Worm (Caenorhabditis elegans): ENCODE measurements around the gene pck-3.

pck-3 gene

DNA sequence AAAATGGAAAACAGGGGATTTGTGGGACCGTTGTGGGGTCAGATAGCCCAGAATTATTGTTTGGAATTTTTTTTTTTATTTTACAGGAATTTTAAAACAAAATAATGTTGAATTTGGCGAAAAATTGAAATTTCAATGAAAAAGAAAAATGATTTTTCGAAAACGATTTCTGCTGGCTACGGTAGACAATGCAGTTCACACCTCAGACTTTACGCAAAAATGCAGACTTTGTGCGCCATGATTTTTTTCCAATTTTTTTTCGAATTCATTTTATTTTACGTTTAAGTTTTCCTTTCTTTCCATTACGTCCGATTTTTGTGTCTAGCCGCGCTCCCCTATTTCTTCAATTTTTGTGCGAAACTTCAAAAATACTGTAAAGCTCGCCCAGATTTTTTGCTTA lies 43.5 kb downstream of the pck-3 start:
- TF ChIP-seq unc-62 (GFP tag; optimal IDR thresholded peaks at IDR 0.05): no peak

DNA sequence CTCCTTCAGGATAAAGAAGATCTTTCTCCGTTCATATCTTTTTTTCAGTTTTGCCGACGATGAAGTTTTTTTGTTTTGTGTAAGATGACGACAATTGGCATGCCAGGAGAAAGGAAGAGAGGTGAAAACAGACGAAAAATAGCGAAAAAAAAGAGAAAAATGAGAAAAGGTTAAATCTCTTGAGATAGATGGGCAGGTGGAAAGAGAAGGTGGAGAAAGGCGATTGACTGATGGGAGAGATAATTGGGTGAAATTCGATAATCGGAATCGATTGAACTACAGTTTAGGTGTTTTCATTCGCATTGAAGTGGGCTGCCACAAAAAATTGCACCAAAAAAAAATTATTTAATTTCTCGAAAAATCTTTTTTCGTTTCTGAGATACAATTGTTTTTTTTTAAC lies 44.2 kb downstream of the pck-3 start:
- TF ChIP-seq unc-62 (GFP tag; optimal IDR thresholded peaks at IDR 0.05): no peak

DNA sequence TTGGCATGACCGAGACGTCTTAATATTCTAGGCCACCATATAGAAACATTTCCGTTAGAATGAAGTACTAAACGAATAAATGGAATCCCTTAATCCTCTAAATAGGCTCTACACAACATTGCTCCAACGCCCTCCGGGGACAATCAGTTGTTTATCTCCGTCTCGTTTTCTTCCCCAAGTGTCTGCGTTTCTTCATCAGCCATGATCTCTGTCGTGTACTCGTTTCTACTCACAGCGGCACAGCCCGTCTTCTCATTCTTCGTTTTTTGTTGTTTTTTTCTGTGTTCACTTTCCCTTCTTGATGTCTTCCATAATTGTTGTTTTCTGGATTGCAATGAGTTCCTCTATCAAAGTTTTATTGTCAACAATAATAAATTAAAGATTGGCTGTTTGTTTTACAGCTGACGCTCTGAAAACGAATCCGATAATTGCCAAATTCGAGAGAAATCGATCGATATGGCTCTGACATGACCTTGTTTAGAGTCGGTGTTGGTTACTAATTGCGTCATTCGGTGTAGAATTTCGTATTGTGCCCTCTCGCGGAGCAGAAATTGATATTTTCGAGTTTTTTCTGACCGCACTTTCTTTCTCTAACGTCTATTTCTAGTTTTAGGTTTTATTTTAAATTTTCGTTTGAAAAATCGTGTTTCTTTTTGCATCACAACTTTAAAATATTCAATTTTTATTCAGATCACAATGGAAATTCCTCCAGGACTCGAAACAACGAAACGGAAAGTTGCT lies 45.0 kb downstream of the pck-3 start, which contains the start of gene pfkb-1.2:
pfkb-1.2 (plus strand) TSS at position 691 of the 741 bp plus-strand sequence.
- TF ChIP-seq unc-62 (GFP tag; optimal IDR thresholded peaks at IDR 0.05): no peak

DNA sequence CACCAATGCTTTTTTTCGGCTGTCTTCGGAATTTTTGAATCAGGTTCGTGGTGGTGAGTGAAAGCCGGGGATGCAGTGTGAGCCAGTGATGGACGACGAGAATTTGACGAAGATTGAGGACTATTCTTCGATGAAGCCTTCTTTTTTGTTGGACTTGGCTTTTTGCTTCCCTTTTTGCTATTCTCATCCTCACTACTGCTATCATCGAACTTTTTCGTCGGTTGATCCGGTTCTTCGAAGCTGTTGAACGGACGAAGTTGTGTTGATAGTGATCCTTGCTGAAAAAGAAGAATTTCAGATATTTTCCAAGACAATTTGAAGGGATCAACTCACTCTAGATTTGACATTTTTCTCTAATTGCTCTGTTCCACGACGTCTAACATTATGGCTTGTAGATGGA lies 47.7 kb downstream of the pck-3 start:
- TF ChIP-seq unc-62 (GFP tag; optimal IDR thresholded peaks at IDR 0.05): no peak

ce11 chrIV:5945455-5945854 lies 49.0 kb downstream of the pck-3 start:
- TF ChIP-seq unc-62 (GFP tag; optimal IDR thresholded peaks at IDR 0.05): no peak

- TF ChIP-seq unc-62 (GFP tag; optimal IDR thresholded peaks at IDR 0.05): no peak
These were observed 50.4 kb downstream of the pck-3 start, which contains the start of gene inx-7 for ce11 chrIV:5946602-5947444. TSS of gene inx-7 (minus strand) at chrIV:5946638.

DNA sequence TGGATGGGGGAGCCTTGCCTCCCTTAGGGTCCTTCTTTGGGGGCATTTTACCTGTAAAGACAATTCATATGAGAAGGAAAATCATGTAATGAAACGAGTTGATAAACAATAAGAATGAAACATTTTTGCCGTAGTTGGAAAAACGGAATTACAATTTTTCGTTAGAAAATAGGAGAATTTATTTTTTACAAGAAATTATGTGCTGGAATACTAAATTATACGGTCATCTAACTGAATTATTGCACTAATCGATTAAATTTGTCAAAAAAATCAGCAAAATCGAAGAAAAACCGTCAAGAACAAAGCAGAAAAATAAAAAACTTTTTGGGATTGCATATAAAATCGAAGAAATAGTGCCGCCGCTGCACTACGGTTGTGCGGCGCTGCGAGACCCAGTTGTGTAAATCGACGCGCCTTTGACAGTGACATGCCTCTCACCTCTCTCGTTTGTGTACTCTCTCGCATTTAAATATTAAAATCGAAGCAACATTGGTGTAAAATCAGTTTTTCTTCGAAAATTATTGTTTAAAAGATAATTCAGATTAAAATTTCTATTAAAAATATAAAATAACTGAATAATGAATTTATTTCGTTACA lies 51.2 kb downstream of the pck-3 start, which contains the start of gene rps-25:
rps-25 (minus strand) TSS at position 51 of the 597 bp plus-strand sequence.
- no peak for TF ChIP-seq unc-62 (GFP tag; optimal IDR thresholded peaks at IDR 0.05)

DNA sequence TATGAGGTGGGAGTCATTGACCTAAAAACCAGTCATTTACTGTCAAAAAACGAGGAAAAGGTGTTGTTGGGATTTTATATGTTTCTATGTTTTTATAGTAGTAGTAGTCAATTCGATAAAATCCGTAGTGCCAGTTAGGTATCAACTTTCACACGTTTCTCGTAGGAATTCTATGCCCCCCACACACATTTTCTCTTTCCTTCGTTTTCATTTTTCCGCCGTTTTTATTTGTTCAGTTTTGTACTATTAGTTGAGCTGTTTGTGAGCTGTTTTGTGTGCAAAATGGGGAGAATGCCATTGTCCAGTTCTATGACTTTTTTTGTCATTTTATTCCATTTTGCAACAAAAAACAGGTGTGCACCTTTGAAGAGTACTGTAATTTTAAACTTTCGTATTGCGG lies 52.3 kb downstream of the pck-3 start:
- TF ChIP-seq unc-62 (GFP tag; optimal IDR thresholded peaks at IDR 0.05): no peak

All from whole organism, dauer.